Fruit fly (Drosophila melanogaster): Measurements from ENCODE around the gene Cpr66D.
A peak's percentile ranks its signal among the peaks of the same experiment; 100 is the strongest.

Gene Cpr66D

dm6 chr3L:8661793-8662669, 21.8 kb downstream of the Cpr66D start:
- TF ChIP-seq tj (GFP tag; optimal IDR thresholded peaks at IDR 0.05) (peak; percentile 99), CG7045 (GFP tag; optimal IDR thresholded peaks at IDR 0.05) (no peak), cic (GFP tag; optimal IDR thresholded peaks at IDR 0.05) (no peak), Hr96 (GFP tag; optimal IDR thresholded peaks at IDR 0.05) (no peak), pad (GFP tag; optimal IDR thresholded peaks at IDR 0.05) (no peak)

dm6 chr3L:8666098-8666497, 25.9 kb downstream of the Cpr66D start:
- no peak for TF ChIP-seq cic (GFP tag; optimal IDR thresholded peaks at IDR 0.05)

DNA sequence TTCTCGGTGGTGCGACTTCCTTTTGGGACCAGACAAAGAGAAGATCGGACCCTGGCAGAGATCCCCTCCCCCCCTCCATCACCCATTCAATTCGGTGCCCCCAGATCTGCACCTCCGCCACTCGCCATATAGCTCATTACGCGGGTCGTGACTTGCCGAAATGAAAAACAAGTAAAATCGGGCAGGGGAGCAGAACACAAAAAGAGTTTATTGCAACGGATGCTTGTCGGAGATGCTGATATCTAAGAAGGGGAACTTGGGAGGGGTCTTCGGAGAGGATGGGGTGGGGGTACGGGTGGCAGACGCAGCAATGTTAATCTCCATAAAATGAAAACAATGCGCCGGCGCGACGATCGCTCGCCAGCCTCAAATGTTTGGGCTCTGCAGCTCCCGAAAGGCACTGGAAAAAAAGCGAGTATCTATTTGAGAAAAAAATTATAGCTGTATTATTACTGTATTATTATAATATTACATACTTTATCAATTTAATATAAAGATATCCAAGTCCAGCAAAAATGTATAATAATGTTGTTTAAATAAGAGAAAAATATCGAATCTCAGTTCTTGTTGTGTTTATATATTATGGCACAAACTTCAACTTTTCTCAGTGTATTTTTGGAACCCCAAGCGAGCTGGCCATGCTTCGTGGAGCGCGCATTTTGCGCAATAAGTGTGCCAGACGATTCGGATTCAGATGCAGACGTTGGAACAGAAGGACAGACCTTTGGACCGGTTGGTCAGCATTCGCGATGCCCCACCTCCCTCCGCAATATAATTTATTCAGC, 27.8 kb downstream of the Cpr66D start:
- TF ChIP-seq kay (GFP tag; ENCODE audit: borderline replicate concordance) (no peak), CG7101 (tag; optimal IDR thresholded peaks at IDR 0.05) (no peak), CG33017 (tag; optimal IDR thresholded peaks at IDR 0.05) (no peak), CG11617 (GFP tag; optimal IDR thresholded peaks at IDR 0.05) (no peak), pad (GFP tag; optimal IDR thresholded peaks at IDR 0.05) (no peak), Hr96 (GFP tag; optimal IDR thresholded peaks at IDR 0.05) (no peak)

dm6 chr3L:8669087-8669486, 28.8 kb downstream of the Cpr66D start:
- TF ChIP-seq kay (GFP tag; ENCODE audit: borderline replicate concordance) (no peak), CG11617 (GFP tag; optimal IDR thresholded peaks at IDR 0.05) (no peak), Hr96 (GFP tag; optimal IDR thresholded peaks at IDR 0.05) (no peak), CG12768 (GFP tag; optimal IDR thresholded peaks at IDR 0.05) (no peak), bab1 (GFP tag; optimal IDR thresholded peaks at IDR 0.05) (no peak), Mnt (GFP tag; optimal IDR thresholded peaks at IDR 0.05) (no peak), ovo (GFP tag; optimal IDR thresholded peaks at IDR 0.05) (no peak), CG1620 (GFP tag; optimal IDR thresholded peaks at IDR 0.05) (no peak)

DNA sequence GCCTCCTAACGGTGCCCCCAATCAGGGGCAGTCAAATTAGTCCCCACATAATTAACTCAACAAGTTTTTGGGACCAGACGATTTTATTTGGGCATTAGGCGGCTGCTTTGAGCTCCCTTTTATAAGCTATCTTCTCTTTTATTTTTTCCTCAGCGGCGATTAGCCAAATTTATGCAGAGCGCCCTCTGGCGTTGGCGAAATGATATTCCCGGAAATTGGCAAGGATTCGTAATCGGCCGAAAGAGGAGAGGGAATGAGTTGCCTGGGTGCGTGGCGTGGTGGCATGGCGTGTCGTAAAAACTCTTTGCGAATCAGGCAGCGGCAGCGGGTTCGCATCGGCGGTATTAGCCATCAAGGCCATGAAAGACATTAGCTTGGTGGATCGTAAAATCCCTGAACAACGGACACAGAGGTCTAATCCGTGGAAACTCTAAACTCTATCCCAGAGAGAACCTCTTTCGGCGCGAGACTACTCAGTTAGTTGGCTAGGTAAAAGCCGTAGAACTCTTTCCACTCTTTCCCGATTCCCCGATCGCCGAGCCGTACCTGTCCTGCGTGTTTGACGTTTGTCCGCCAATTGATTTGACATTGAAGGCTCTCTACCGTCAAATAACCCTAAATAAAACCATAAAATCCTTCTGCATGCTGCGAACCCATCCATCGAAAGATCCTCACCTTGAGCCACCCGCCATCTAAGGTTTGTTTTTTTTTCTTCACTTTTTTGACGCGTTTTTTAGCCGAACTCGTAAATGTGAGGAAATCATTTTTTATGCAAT, 29.8 kb downstream of the Cpr66D start:
- no peak for TF ChIP-seq cnc (optimal IDR thresholded peaks at IDR 0.05)

DNA sequence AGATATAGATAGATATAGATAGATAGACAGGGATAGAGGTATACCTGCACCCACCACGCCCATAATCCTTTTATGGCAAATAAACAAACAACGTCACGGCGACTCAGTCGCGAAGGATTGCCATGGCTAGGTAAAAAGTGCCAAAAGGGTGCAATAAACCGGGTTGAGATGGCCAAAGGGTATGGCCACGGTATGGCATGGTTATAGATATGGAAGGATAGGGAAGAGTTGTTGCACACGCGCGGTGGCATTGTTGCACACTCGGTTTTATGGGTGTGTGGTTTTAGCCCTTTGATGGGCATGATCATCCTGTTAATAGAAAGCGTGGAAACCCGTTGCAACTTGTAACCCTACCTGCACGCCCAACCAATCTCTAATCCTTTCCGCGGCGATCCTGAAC, 30.7 kb downstream of the Cpr66D start:
- no peak for TF ChIP-seq Mnt (GFP tag; optimal IDR thresholded peaks at IDR 0.05)

dm6 chr3L:8672199-8673059, 32.2 kb downstream of the Cpr66D start:
- no peak for TF ChIP-seq Clk (GFP tag; optimal IDR thresholded peaks at IDR 0.05)
- no peak for TF ChIP-seq cic (GFP tag; optimal IDR thresholded peaks at IDR 0.05)
- no peak for TF ChIP-seq CG7045 (GFP tag; optimal IDR thresholded peaks at IDR 0.05)
- peak; percentile 43 for TF ChIP-seq tj (GFP tag; optimal IDR thresholded peaks at IDR 0.05)
- TF ChIP-seq CG33017 (tag; optimal IDR thresholded peaks at IDR 0.05), result no peak
- no peak for TF ChIP-seq Mnt (GFP tag; optimal IDR thresholded peaks at IDR 0.05)
- TF ChIP-seq ovo (GFP tag; optimal IDR thresholded peaks at IDR 0.05), result peak; percentile 69
- no peak for TF ChIP-seq cnc (optimal IDR thresholded peaks at IDR 0.05)
- peak; percentile 32 for TF ChIP-seq CG14711 (tag; optimal IDR thresholded peaks at IDR 0.05)
- no peak for TF ChIP-seq Crg-1 (GFP tag; optimal IDR thresholded peaks at IDR 0.05)
- TF ChIP-seq CG12768 (GFP tag; optimal IDR thresholded peaks at IDR 0.05), result no peak
- peak; percentile 50 for TF ChIP-seq CG7101 (tag; optimal IDR thresholded peaks at IDR 0.05)
- no peak for TF ChIP-seq bab1 (GFP tag; optimal IDR thresholded peaks at IDR 0.05)
- no peak for TF ChIP-seq CG1620 (GFP tag; optimal IDR thresholded peaks at IDR 0.05)
- peak; percentile 51 for TF ChIP-seq CG11617 (GFP tag; optimal IDR thresholded peaks at IDR 0.05)
- peak; percentile 8 for TF ChIP-seq Hr96 (GFP tag; optimal IDR thresholded peaks at IDR 0.05)
- no peak for TF ChIP-seq toe (GFP tag; optimal IDR thresholded peaks at IDR 0.05)
- TF ChIP-seq pad (GFP tag; optimal IDR thresholded peaks at IDR 0.05), result peak; percentile 74
- TF ChIP-seq CG5204 (GFP tag; optimal IDR thresholded peaks at IDR 0.05), result peak; percentile 40

All from whole organism, adult.